Worm (Caenorhabditis elegans) whole organism, L1 larva: ENCODE measurements around the gene dnj-22.

ENCODE experiments used
- C04F5.9 ChIP-seq: sonication (generic microtip); optimal IDR thresholded peaks from 2 replicates; lab custom pipeline; 2016; ENCODE audit warnings: missing genetic modification characterization, missing compliant biosample characterization
- C16A3.4 ChIP-seq: fragments of 150-350 bp; optimal IDR thresholded peaks from 2 replicates; lab custom pipeline; 2014; ENCODE audit warnings: missing biosample characterization, missing genetic modification characterization
- F16B12.6 ChIP-seq: fragments of 150-350 bp; optimal IDR thresholded peaks from 2 replicates; lab custom pipeline; 2014; ENCODE audit warnings: missing biosample characterization, missing genetic modification characterization
- Y116A8C.19 ChIP-seq: sonication (generic microtip); optimal IDR thresholded peaks from 2 replicates; lab custom pipeline; 2016; ENCODE audit warnings: missing compliant biosample characterization, missing genetic modification characterization, borderline replicate concordance
- aha-1 ChIP-seq: fragments of 150-350 bp; optimal IDR thresholded peaks from 2 replicates; lab custom pipeline; 2014; ENCODE audit warnings: missing biosample characterization, missing genetic modification characterization
- alr-1 ChIP-seq: fragments of 200-800 bp; sonication (Bioruptor generic); optimal IDR thresholded peaks from 2 replicates; lab custom pipeline; 2018; ENCODE audit warnings: borderline replicate concordance, mild to moderate bottlenecking, missing genetic modification characterization, missing compliant biosample characterization
- ceh-82 ChIP-seq, 3 experiments: fragments of 150-350 bp in 1 of 3; sonication (generic microtip) in 2 of 3; optimal IDR thresholded peaks; 2 replicates each; lab custom pipeline; 2014 to 2017; ENCODE audit warnings: missing biosample characterization in 3 of 3, missing genetic modification characterization in 3 of 3
- ceh-88 ChIP-seq: fragments of 200-800 bp; sonication (Bioruptor generic); IDR thresholded peaks from 2 replicates; pipeline ENCODE4 v1.3.6; 2022; ENCODE audit warnings: missing genetic modification characterization, missing compliant biosample characterization
- ces-1 ChIP-seq: fragments of 150-350 bp; optimal IDR thresholded peaks from 2 replicates; lab custom pipeline; 2014; ENCODE audit warnings: missing biosample characterization, missing genetic modification reagents, missing genetic modification characterization
- dpl-1 ChIP-seq, 3 experiments: fragments of 150-350 bp in 2 of 3; sonication (generic microtip) in 1 of 3; optimal IDR thresholded peaks; 2 replicates each; lab custom pipeline; 2014 to 2017; ENCODE audit warnings: missing biosample characterization in 3 of 3, missing genetic modification characterization in 3 of 3, missing genetic modification reagents in 3 of 3
- efl-1 ChIP-seq, 4 experiments: fragments of 150-350 bp; optimal IDR thresholded peaks in 3 of 4; peaks in 1 of 4; 1 replicate in 1 of 4; 2 replicates in 3 of 4; lab custom pipeline; 2014; ENCODE audit warnings: missing biosample characterization in 2 of 4, missing genetic modification characterization in 2 of 4, missing genetic modification reagents in 2 of 4
- efl-3 ChIP-seq: fragments of 200-800 bp; sonication (Bioruptor generic); optimal IDR thresholded peaks from 2 replicates; lab custom pipeline; 2018; ENCODE audit warnings: mild to moderate bottlenecking, missing genetic modification characterization, missing compliant biosample characterization
- elt-3 ChIP-seq, 6 experiments: fragments of 150-350 bp in 1 of 6; sonication (generic microtip); optimal IDR thresholded peaks; 2 replicates each; lab custom pipeline; 2017 to 2018; ENCODE audit warnings: missing biosample characterization in 6 of 6, missing genetic modification characterization in 6 of 6, inconsistent platforms in 1 of 6
- fkh-4 ChIP-seq: sonication (generic microtip); optimal IDR thresholded peaks from 2 replicates; lab custom pipeline; 2016; ENCODE audit warnings: missing compliant biosample characterization, missing genetic modification characterization, borderline replicate concordance
- fkh-8 ChIP-seq: sonication (generic microtip); optimal IDR thresholded peaks from 2 replicates; lab custom pipeline; 2016; ENCODE audit warnings: mild to moderate bottlenecking, missing genetic modification characterization, missing compliant biosample characterization
- fos-1 ChIP-seq: fragments of 150-350 bp; optimal IDR thresholded peaks from 2 replicates; lab custom pipeline; 2014; ENCODE audit warnings: missing biosample characterization, missing genetic modification characterization
- grh-1 ChIP-seq: fragments of 200-800 bp; sonication (Bioruptor generic); IDR thresholded peaks from 2 replicates; pipeline ENCODE4 v1.3.6; 2022; ENCODE audit warnings: missing genetic modification reagents, missing genetic modification characterization, missing compliant biosample characterization
- hpl-2 ChIP-seq: fragments of 150-350 bp; optimal IDR thresholded peaks from 2 replicates; lab custom pipeline; 2014; ENCODE audit warnings: missing biosample characterization, missing genetic modification reagents, missing genetic modification characterization
- irx-1 ChIP-seq: sonication (generic microtip); optimal IDR thresholded peaks from 2 replicates; lab custom pipeline; 2016; ENCODE audit warnings: missing genetic modification characterization, missing compliant biosample characterization
- isw-1 ChIP-seq: fragments of 200-800 bp; sonication (Bioruptor generic); IDR thresholded peaks from 2 replicates; pipeline ENCODE4 v1.3.6; 2022; ENCODE audit warnings: missing genetic modification characterization, missing compliant biosample characterization
- lin-13 ChIP-seq: fragments of 150-350 bp; optimal IDR thresholded peaks from 2 replicates; lab custom pipeline; 2014; ENCODE audit warnings: missing biosample characterization, missing genetic modification reagents, missing genetic modification characterization
- lin-14 ChIP-seq: fragments of 200-800 bp; sonication (Bioruptor generic); optimal IDR thresholded peaks from 2 replicates; lab custom pipeline; 2018; ENCODE audit warnings: mild to moderate bottlenecking, missing genetic modification characterization, moderate library complexity, missing compliant biosample characterization
- lin-35 ChIP-seq, 2 experiments: fragments of 150-350 bp; optimal IDR thresholded peaks; 2 replicates each; lab custom pipeline; 2014; ENCODE audit warnings: missing biosample characterization in 2 of 2, missing genetic modification characterization in 2 of 2, missing genetic modification reagents in 2 of 2
- lin-39 ChIP-seq: fragments of 150-350 bp; optimal IDR thresholded peaks from 2 replicates; lab custom pipeline; 2014; ENCODE audit warnings: missing biosample characterization, missing genetic modification reagents, missing genetic modification characterization
- lsy-2 ChIP-seq, 2 experiments: fragments of 150-350 bp; optimal IDR thresholded peaks; 2 replicates each; lab custom pipeline; 2014; ENCODE audit warnings: missing biosample characterization in 2 of 2, missing genetic modification characterization in 2 of 2
- mab-9 ChIP-seq: fragments of 200-800 bp; sonication (Bioruptor generic); IDR thresholded peaks from 2 replicates; pipeline ENCODE4 v1.3.6; 2022; ENCODE audit warnings: missing genetic modification reagents, missing genetic modification characterization, missing compliant biosample characterization
- mdl-1 ChIP-seq, 2 experiments: fragments of 150-350 bp; optimal IDR thresholded peaks; 2 replicates each; lab custom pipeline; 2014 to 2017; ENCODE audit warnings: missing biosample characterization in 2 of 2, missing genetic modification characterization in 2 of 2, inconsistent platforms in 1 of 2
- mep-1 ChIP-seq: fragments of 150-350 bp; optimal IDR thresholded peaks from 2 replicates; lab custom pipeline; 2014; ENCODE audit warnings: missing biosample characterization, missing genetic modification characterization
- nhr-11 ChIP-seq: fragments of 150-350 bp; optimal IDR thresholded peaks from 2 replicates; lab custom pipeline; 2014; ENCODE audit warnings: missing biosample characterization, missing genetic modification characterization
- nhr-19 ChIP-seq: fragments of 200-800 bp; sonication (Bioruptor generic); conservative IDR thresholded peaks from 2 replicates; pipeline ENCODE4 v1.3.6; 2022; ENCODE audit warnings: missing genetic modification characterization, missing compliant biosample characterization
- nhr-20 ChIP-seq: sonication (generic microtip); optimal IDR thresholded peaks from 2 replicates; lab custom pipeline; 2016; ENCODE audit warnings: mild to moderate bottlenecking, missing genetic modification characterization, missing compliant biosample characterization
- nhr-237 ChIP-seq: fragments of 150-350 bp; optimal IDR thresholded peaks from 2 replicates; lab custom pipeline; 2014; ENCODE audit warnings: missing biosample characterization, missing genetic modification characterization
- nhr-71 ChIP-seq: sonication (generic microtip); optimal IDR thresholded peaks from 2 replicates; lab custom pipeline; 2016; ENCODE audit warnings: mild to moderate bottlenecking, missing genetic modification characterization, moderate library complexity, missing compliant biosample characterization
- nhr-76 ChIP-seq: sonication (generic microtip); optimal IDR thresholded peaks from 2 replicates; lab custom pipeline; 2017; ENCODE audit warnings: missing biosample characterization, missing genetic modification characterization
- pag-3 ChIP-seq: sonication (generic microtip); optimal IDR thresholded peaks from 2 replicates; lab custom pipeline; 2017; ENCODE audit warnings: missing genetic modification characterization, mild to moderate bottlenecking, missing compliant biosample characterization, antibody characterized with exemption, borderline replicate concordance; ENCODE audit not compliant: insufficient read depth
- pqm-1 ChIP-seq: sonication (generic microtip); optimal IDR thresholded peaks from 3 replicates; lab custom pipeline; 2017; ENCODE audit warnings: missing biosample characterization, missing genetic modification characterization
- rnt-1 ChIP-seq: sonication (generic microtip); optimal IDR thresholded peaks from 2 replicates; lab custom pipeline; 2016; ENCODE audit warnings: mild to moderate bottlenecking, missing genetic modification characterization, moderate library complexity, missing compliant biosample characterization
- skn-1 ChIP-seq: fragments of 150-350 bp; optimal IDR thresholded peaks from 2 replicates; lab custom pipeline; 2014; ENCODE audit warnings: missing biosample characterization, missing genetic modification characterization
- snpc-4 ChIP-seq: fragments of 150-350 bp; optimal IDR thresholded peaks from 2 replicates; lab custom pipeline; 2014; ENCODE audit warnings: missing biosample characterization, missing genetic modification characterization
- snu-23 ChIP-seq: sonication (generic microtip); optimal IDR thresholded peaks from 2 replicates; lab custom pipeline; 2016; ENCODE audit warnings: missing genetic modification characterization, missing compliant biosample characterization
- sox-4 ChIP-seq: sonication (generic microtip); optimal IDR thresholded peaks from 2 replicates; lab custom pipeline; 2016; ENCODE audit warnings: missing genetic modification characterization, missing compliant biosample characterization
- sup-37 ChIP-seq: fragments of 200-800 bp; sonication (Bioruptor generic); optimal IDR thresholded peaks from 2 replicates; lab custom pipeline; 2018; ENCODE audit warnings: mild to moderate bottlenecking, missing genetic modification characterization, missing compliant biosample characterization
- swsn-7 ChIP-seq: sonication (generic microtip); optimal IDR thresholded peaks from 2 replicates; lab custom pipeline; 2016; ENCODE audit warnings: missing genetic modification characterization, missing compliant biosample characterization
- tbx-2 ChIP-seq: sonication (generic microtip); optimal IDR thresholded peaks from 2 replicates; lab custom pipeline; 2016; ENCODE audit warnings: missing genetic modification characterization, missing compliant biosample characterization
- tlp-1 ChIP-seq: fragments of 150-350 bp; optimal IDR thresholded peaks from 2 replicates; lab custom pipeline; 2014; ENCODE audit warnings: missing biosample characterization, missing genetic modification characterization
- unc-130 ChIP-seq: fragments of 150-350 bp; optimal IDR thresholded peaks from 2 replicates; lab custom pipeline; 2017; ENCODE audit warnings: missing biosample characterization, missing genetic modification characterization, inconsistent platforms
- unc-30 ChIP-seq: sonication (generic microtip); optimal IDR thresholded peaks from 2 replicates; lab custom pipeline; 2017; ENCODE audit warnings: missing biosample characterization, missing genetic modification characterization
- xbp-1 ChIP-seq: sonication (generic microtip); optimal IDR thresholded peaks from 2 replicates; lab custom pipeline; 2016; ENCODE audit warnings: missing genetic modification characterization, missing compliant biosample characterization

The dnj-22 gene

ce11 chrV:8434400-8434827, 27.5 kb downstream of the dnj-22 start (continued):
- TF ChIP-seq pag-3 (tag; lab: Kevin White, UChicago), result peak; percentile 52
- TF ChIP-seq fkh-4, result no peak
- TF ChIP-seq efl-3, result no peak
- TF ChIP-seq sup-37 (GFP tag; lab: Kevin White, UChicago), result no peak
- no peak for TF ChIP-seq efl-1 (optimal IDR thresholded peaks at IDR 0.05; lab: Kevin White, UChicago)
- no peak for TF ChIP-seq efl-1 (GFP tag; optimal IDR thresholded peaks at IDR 0.05 in 1 of 2; lab: Kevin White, UChicago)
- TF ChIP-seq aha-1 (tag; lab: Kevin White, UChicago), result no peak
- TF ChIP-seq, all 84 proteins: peak for 11

ce11 chrV:8431295-8431694, 30.6 kb downstream of the dnj-22 start:
- TF ChIP-seq nhr-19 (GFP tag; lab: Robert Waterston, UW) (peak; percentile 37), rnt-1 (peak; percentile 35)
- TF ChIP-seq, all 84 proteins: peak for 2; not testable (repeated sequence) for 82

ce11 chrV:8428585-8429414, 33.1 kb downstream of the dnj-22 start:
- TF ChIP-seq lsy-2 (tag; optimal IDR thresholded peaks at IDR 0.05; lab: Kevin White, UChicago) (peak; percentile 6 to 24), nhr-76 (tag; lab: Kevin White, UChicago) (no peak), ceh-82 (tag; optimal IDR thresholded peaks at IDR 0.05; lab: Kevin White, UChicago) (peak in 2 of 3 experiments; percentile 12 to 34), mep-1 (tag; lab: Kevin White, UChicago) (peak; percentile 53), tbx-2 (tag; lab: Kevin White, UChicago) (peak; percentile 22), lin-13 (GFP tag; lab: Kevin White, UChicago) (no peak), lin-35 (GFP tag; optimal IDR thresholded peaks at IDR 0.05; lab: Kevin White, UChicago) (peak in 1 of 2 experiments; percentile 11), xbp-1 (tag; lab: Kevin White, UChicago) (peak; percentile 10), hpl-2 (GFP tag; lab: Kevin White, UChicago) (no peak), lin-39 (no peak), sox-4 (no peak), unc-30 (tag; lab: Kevin White, UChicago) (no peak), swsn-7 (tag; lab: Kevin White, UChicago) (peak; percentile 40), lin-14 (GFP tag; lab: Kevin White, UChicago) (peak; percentile 78), C04F5.9 (tag; lab: Kevin White, UChicago) (no peak), ces-1 (no peak), skn-1 (tag; lab: Kevin White, UChicago) (no peak), C16A3.4 (tag; lab: Kevin White, UChicago) (no peak), F16B12.6 (tag; lab: Kevin White, UChicago) (no peak), nhr-71 (tag; lab: Kevin White, UChicago) (peak; percentile 66), nhr-237 (tag; lab: Kevin White, UChicago) (no peak), tlp-1 (tag; lab: Kevin White, UChicago) (no peak), snu-23 (GFP tag; lab: Kevin White, UChicago) (peak; percentile 34), fkh-8 (tag; lab: Kevin White, UChicago) (no peak), nhr-11 (no peak), ceh-88 (GFP tag; lab: Robert Waterston, UW) (no peak), pqm-1 (tag; lab: Kevin White, UChicago) (no peak), fos-1 (tag; lab: Kevin White, UChicago) (peak; percentile 21), Y116A8C.19 (no peak), snpc-4 (no peak), mab-9 (GFP tag; lab: Robert Waterston, UW) (no peak), grh-1 (no peak), unc-130 (tag; lab: Kevin White, UChicago) (peak; percentile 5), irx-1 (tag; lab: Kevin White, UChicago) (peak; percentile 7), mdl-1 (tag; optimal IDR thresholded peaks at IDR 0.05; lab: Kevin White, UChicago) (peak in 1 of 2 experiments; percentile 28), isw-1 (no peak; the same call in 1 of the 2 replicates), dpl-1 (GFP tag; optimal IDR thresholded peaks at IDR 0.05; lab: Kevin White, UChicago) (no peak), elt-3 (tag; optimal IDR thresholded peaks at IDR 0.05; lab: Kevin White, UChicago) (no peak), alr-1 (tag; lab: Kevin White, UChicago) (no peak), nhr-20 (tag; lab: Kevin White, UChicago) (peak; percentile 3)
